Fruit fly (Drosophila melanogaster): ENCODE results near the gene aay.

Gene aay

DNA sequence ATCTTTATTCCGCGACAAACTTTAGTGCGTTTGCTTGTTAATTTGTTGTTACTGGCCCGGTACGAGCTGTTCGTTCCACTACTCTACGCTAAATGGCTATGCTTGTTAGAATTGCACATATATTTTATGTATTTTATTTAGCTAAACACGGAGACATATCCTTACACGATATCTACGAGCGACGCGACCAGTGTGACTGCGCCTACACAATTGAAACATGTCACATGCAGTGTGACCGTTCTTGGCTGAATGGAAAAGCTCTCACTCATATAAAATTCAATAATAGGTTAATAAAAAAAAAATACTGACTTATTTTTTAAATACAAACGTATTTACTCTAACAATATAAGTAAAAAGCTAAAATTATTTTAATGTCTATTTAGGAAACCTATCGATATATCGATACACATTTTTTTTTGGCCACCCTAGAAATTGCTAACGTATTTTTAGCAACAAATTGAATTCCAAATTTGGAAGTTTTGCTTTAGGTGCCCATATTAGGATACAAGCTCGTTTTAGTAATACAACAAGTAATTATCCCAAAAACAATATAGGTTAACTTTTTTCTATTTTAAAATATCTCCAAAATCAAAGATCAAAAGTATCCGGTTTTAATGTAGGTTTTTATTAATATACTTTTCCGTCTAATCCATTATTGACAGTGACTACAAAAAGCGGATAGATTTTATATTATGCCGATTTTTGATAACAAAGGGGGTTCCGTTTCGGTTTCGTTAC lies 23.9 kb upstream of the aay start, which contains the start of gene CG4080 (continued):
- TF ChIP-seq CG1602 (GFP tag; optimal IDR thresholded peaks at IDR 0.05) (no peak), tio (GFP tag; optimal IDR thresholded peaks at IDR 0.05) (no peak), Sox100B (GFP tag; optimal IDR thresholded peaks at IDR 0.05) (no peak), hkb (optimal IDR thresholded peaks at IDR 0.05) (peak; percentile 6), hkb (GFP tag; IDR thresholded peaks at IDR 0.05) (0 out of 2 replicates have a peak, but pooled peaks have one; percentile 19), Hr78 (GFP tag; optimal IDR thresholded peaks at IDR 0.05) (no peak), stwl (tag; optimal IDR thresholded peaks at IDR 0.05) (peak; percentile 86), CG43689 (GFP tag; IDR thresholded peaks at IDR 0.05) (no peak), nmo (GFP tag; optimal IDR thresholded peaks at IDR 0.05) (peak; percentile 66), bowl (GFP tag; IDR thresholded peaks at IDR 0.05) (no peak), h (optimal IDR thresholded peaks at IDR 0.05) (no peak), CG4854 (GFP tag; optimal IDR thresholded peaks at IDR 0.05) (peak; percentile 11), usp (GFP tag; optimal IDR thresholded peaks at IDR 0.05) (no peak), repo (GFP tag; optimal IDR thresholded peaks at IDR 0.05) (no peak), B-H2 (GFP tag; optimal IDR thresholded peaks at IDR 0.05) (peak; percentile 61), unpg (GFP tag; optimal IDR thresholded peaks at IDR 0.05) (peak; percentile 37), Ets97D (GFP tag; optimal IDR thresholded peaks at IDR 0.05) (peak; percentile 61), CG9876 (GFP tag; optimal IDR thresholded peaks at IDR 0.05) (no peak), lab (GFP tag; optimal IDR thresholded peaks at IDR 0.05) (peak; percentile 55), CG10959 (GFP tag; IDR thresholded peaks at IDR 0.05) (no peak), CG15011 (GFP tag; optimal IDR thresholded peaks at IDR 0.05) (no peak), Lim3 (GFP tag; IDR thresholded peaks at IDR 0.05) (no peak), CG30020 (tag; optimal IDR thresholded peaks at IDR 0.05) (peak; percentile 60), CG14965 (GFP tag; optimal IDR thresholded peaks at IDR 0.05; ENCODE audit: borderline replicate concordance) (no peak), CG1024 (GFP tag; IDR thresholded peaks at IDR 0.05) (no peak), sna (GFP tag; IDR thresholded peaks at IDR 0.05; ENCODE audit: partially characterized antibody) (peak; percentile 78), MTF-1 (GFP tag; optimal IDR thresholded peaks at IDR 0.05; ENCODE audit: borderline replicate concordance) (peak; percentile 7), sim (GFP tag; IDR thresholded peaks at IDR 0.05) (no peak), CG11456 (GFP tag; IDR thresholded peaks at IDR 0.05) (no peak), prd (optimal IDR thresholded peaks at IDR 0.05) (no peak), prd (GFP tag; IDR thresholded peaks at IDR 0.05) (no peak), bcd (GFP tag; optimal IDR thresholded peaks at IDR 0.05) (no peak), slou (GFP tag; optimal IDR thresholded peaks at IDR 0.05) (no peak), ranshi (GFP tag; IDR thresholded peaks at IDR 0.05) (peak; percentile 82; the same call in 1 of the 2 replicates), CG8290 (GFP tag; optimal IDR thresholded peaks at IDR 0.05) (peak; percentile 22), CG8290 (tag; optimal IDR thresholded peaks at IDR 0.05) (peak; percentile 32 to 36), CHES-1-like (GFP tag; optimal IDR thresholded peaks at IDR 0.05) (no peak), CG13287 (GFP tag; IDR thresholded peaks at IDR 0.05; ENCODE audit: partially characterized antibody) (peak; percentile 88), seq (GFP tag; IDR thresholded peaks at IDR 0.05) (no peak), disco-r (GFP tag; optimal IDR thresholded peaks at IDR 0.05) (peak; percentile 8), CG10431 (GFP tag; optimal IDR thresholded peaks at IDR 0.05) (no peak), CG12942 (GFP tag; optimal IDR thresholded peaks at IDR 0.05) (no peak), CG9609 (GFP tag; optimal IDR thresholded peaks at IDR 0.05) (no peak)

All from whole organism, embryonic.